Fruit fly (Drosophila melanogaster): ENCODE measurements around the gene stx.

DNA sequence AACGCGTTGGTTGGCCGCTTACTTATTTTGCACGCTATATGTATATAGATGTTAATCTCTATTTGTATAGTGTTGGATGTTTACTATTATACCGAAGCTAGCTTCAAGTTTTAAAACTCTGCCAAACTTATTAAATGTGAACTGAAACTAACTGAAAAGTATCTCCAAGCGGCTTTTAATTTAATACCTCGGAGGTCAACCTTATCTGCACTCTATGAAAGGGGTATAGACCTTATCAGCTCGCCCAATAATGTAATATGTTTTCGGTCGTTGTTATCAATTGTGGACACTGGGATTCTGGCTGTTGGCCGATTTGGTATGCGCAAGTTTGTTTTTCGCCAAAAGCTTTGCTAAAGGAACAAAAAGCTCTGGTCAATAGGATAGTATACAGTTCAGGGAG is 3.9 kb upstream of the stx start:
- TF ChIP-seq insv (optimal IDR thresholded peaks at IDR 0.05), result no peak
- TF ChIP-seq h (optimal IDR thresholded peaks at IDR 0.05), result no peak
- TF ChIP-seq psq (optimal IDR thresholded peaks at IDR 0.05), result no peak
- no peak for TF ChIP-seq Sin3A (optimal IDR thresholded peaks at IDR 0.05)
